Fruit fly (Drosophila melanogaster) whole organism, embryonic: Measurements from ENCODE around the gene CG1142.

Source experiments
- Adf1 ChIP-seq: fragments of 200-800 bp; sonication (Bioruptor generic); IDR thresholded peaks from 2 replicates; pipeline ENCODE4 v1.3.6; 2022; ENCODE audit warnings: missing biosample characterization, missing genetic modification characterization
- CG10366 ChIP-seq: fragments of 200-800 bp; sonication (Bioruptor generic); IDR thresholded peaks from 2 replicates; pipeline ENCODE4 v1.3.6; 2022; ENCODE audit warnings: missing biosample characterization, missing genetic modification characterization
- CG11247 ChIP-seq: fragments of 200-800 bp; sonication (Bioruptor generic); IDR thresholded peaks from 2 replicates; pipeline ENCODE4 v1.3.6; 2022; ENCODE audit warnings: missing biosample characterization, missing genetic modification characterization
- CG12155 ChIP-seq: fragments of 200-800 bp; sonication (Bioruptor generic); optimal IDR thresholded peaks from 3 replicates; lab custom pipeline; 2016; ENCODE audit warnings: missing biosample characterization, missing genetic modification characterization
- CG15011 ChIP-seq: fragments of 200-800 bp; sonication (Bioruptor generic); optimal IDR thresholded peaks from 3 replicates; lab custom pipeline; 2018; ENCODE audit warnings: missing biosample characterization, mild to moderate bottlenecking, missing genetic modification characterization
- CG17328 ChIP-seq: fragments of 200-800 bp; sonication (Bioruptor generic); IDR thresholded peaks from 2 replicates; pipeline ENCODE4 v1.3.6; 2022; ENCODE audit warnings: missing biosample characterization, missing genetic modification characterization
- CG17361 ChIP-seq: fragments of 200-800 bp; sonication (Bioruptor generic); IDR thresholded peaks from 3 replicates; pipeline ENCODE4 v1.3.6; 2022; ENCODE audit warnings: missing biosample characterization, missing genetic modification characterization
- CG31224 ChIP-seq: fragments of 200-800 bp; sonication (Bioruptor generic); IDR thresholded peaks from 2 replicates; pipeline ENCODE4 v1.3.6; 2022; ENCODE audit warnings: missing biosample characterization, missing genetic modification characterization
- CG34376 ChIP-seq: fragments of 200-800 bp; sonication (Bioruptor generic); optimal IDR thresholded peaks from 2 replicates; lab custom pipeline; 2018; ENCODE audit warnings: missing biosample characterization, mild to moderate bottlenecking, missing genetic modification characterization
- CG6254 ChIP-seq: fragments of 200-800 bp; sonication (Bioruptor generic); optimal IDR thresholded peaks from 3 replicates; lab custom pipeline; 2017; ENCODE audit warnings: mild to moderate bottlenecking, missing biosample characterization, missing genetic modification reagents, missing genetic modification characterization
- CG7556 ChIP-seq: fragments of 200-800 bp; sonication (Bioruptor generic); optimal IDR thresholded peaks from 2 replicates; lab custom pipeline; 2017; ENCODE audit warnings: missing biosample characterization, mild to moderate bottlenecking, missing genetic modification characterization
- CoRest ChIP-seq: fragments of 200-800 bp; sonication (Bioruptor generic); optimal IDR thresholded peaks from 3 replicates; lab custom pipeline; 2018; ENCODE audit warnings: missing biosample characterization, mild to moderate bottlenecking, missing genetic modification characterization, moderate library complexity
- Gsc ChIP-seq: fragments of 200-800 bp; sonication (Bioruptor generic); IDR thresholded peaks from 2 replicates; pipeline ENCODE4 v1.3.6; 2022; ENCODE audit warnings: missing biosample characterization, missing genetic modification characterization
- HLH4C ChIP-seq: fragments of 200-800 bp; sonication (Bioruptor generic); IDR thresholded peaks from 3 replicates; pipeline ENCODE4 v1.3.6; 2022; ENCODE audit warnings: missing biosample characterization, missing genetic modification characterization; ENCODE audit not compliant: partially characterized antibody
- Hand ChIP-seq: fragments of 200-800 bp; sonication (Bioruptor generic); optimal IDR thresholded peaks from 2 replicates; lab custom pipeline; 2017; ENCODE audit warnings: mild to moderate bottlenecking, missing biosample characterization, missing genetic modification reagents, missing genetic modification characterization
- Hmr ChIP-seq: fragments of 200-800 bp; sonication (Bioruptor generic); optimal IDR thresholded peaks from 3 replicates; lab custom pipeline; 2017; ENCODE audit warnings: mild to moderate bottlenecking, missing biosample characterization, missing genetic modification reagents, missing genetic modification characterization
- Hr78 ChIP-seq, 2 experiments: fragments of 200-800 bp in 1 of 2; fragments of >200 bp in 1 of 2; sonication (Bioruptor generic) in 1 of 2; optimal IDR thresholded peaks; 2 replicates each; lab custom pipeline; 2017 to 2019; ENCODE audit warnings: missing biosample characterization in 2 of 2, missing genetic modification characterization in 2 of 2, mild to moderate bottlenecking in 1 of 2, moderate library complexity in 1 of 2
- Jarid2 ChIP-seq: fragments of 200-800 bp; sonication (Bioruptor generic); optimal IDR thresholded peaks from 3 replicates; lab custom pipeline; 2017; ENCODE audit warnings: mild to moderate bottlenecking, missing biosample characterization, missing genetic modification reagents, missing genetic modification characterization
- Lhr ChIP-seq: fragments of 200-800 bp; sonication (Bioruptor generic); optimal IDR thresholded peaks from 3 replicates; lab custom pipeline; 2017; ENCODE audit warnings: mild to moderate bottlenecking, missing biosample characterization, missing genetic modification reagents, missing genetic modification characterization
- Meics ChIP-seq: fragments of 200-800 bp; sonication (Bioruptor generic); optimal IDR thresholded peaks from 2 replicates; lab custom pipeline; 2017; ENCODE audit warnings: missing biosample characterization, mild to moderate bottlenecking, missing genetic modification characterization
- PHDP ChIP-seq: fragments of 200-800 bp; sonication (Bioruptor generic); optimal IDR thresholded peaks from 3 replicates; lab custom pipeline; 2018; ENCODE audit warnings: missing biosample characterization, mild to moderate bottlenecking, missing genetic modification characterization, moderate library complexity
- Six4 ChIP-seq: fragments of 200-800 bp; sonication (Bioruptor generic); optimal IDR thresholded peaks from 2 replicates; lab custom pipeline; 2016; ENCODE audit warnings: missing biosample characterization, missing genetic modification characterization
- Sox100B ChIP-seq: fragments of 200-800 bp; sonication (Bioruptor generic); optimal IDR thresholded peaks from 3 replicates; lab custom pipeline; 2018; ENCODE audit warnings: missing biosample characterization, mild to moderate bottlenecking, missing genetic modification characterization
- Vsx1 ChIP-seq: fragments of 200-800 bp; sonication (Bioruptor generic); optimal IDR thresholded peaks from 2 replicates; lab custom pipeline; 2017; ENCODE audit warnings: missing biosample characterization, mild to moderate bottlenecking, missing genetic modification characterization, missing genetic modification reagents
- Xbp1 ChIP-seq: fragments of 200-800 bp; sonication (Bioruptor generic); optimal IDR thresholded peaks from 3 replicates; lab custom pipeline; 2016; ENCODE audit warnings: missing biosample characterization, mild to moderate bottlenecking, missing genetic modification characterization
- btn ChIP-seq: fragments of 200-800 bp; sonication (Bioruptor generic); optimal IDR thresholded peaks from 2 replicates; lab custom pipeline; 2016; ENCODE audit warnings: missing biosample characterization, missing genetic modification characterization
- caup ChIP-seq: fragments of 200-800 bp; sonication (Bioruptor generic); optimal IDR thresholded peaks from 3 replicates; lab custom pipeline; 2017; ENCODE audit warnings: missing biosample characterization, mild to moderate bottlenecking, missing genetic modification characterization, moderate library complexity; ENCODE audit not compliant: severe bottlenecking
- disco-r ChIP-seq: fragments of 200-800 bp; sonication (Bioruptor generic); optimal IDR thresholded peaks from 2 replicates; lab custom pipeline; 2016; ENCODE audit warnings: missing biosample characterization, missing genetic modification characterization
- dm ChIP-seq: fragments of 200-800 bp; sonication (Bioruptor generic); optimal IDR thresholded peaks from 3 replicates; lab custom pipeline; 2016; ENCODE audit warnings: missing biosample characterization, missing genetic modification characterization
- gem ChIP-seq: fragments of 200-800 bp; sonication (Bioruptor generic); optimal IDR thresholded peaks from 2 replicates; lab custom pipeline; 2019; ENCODE audit warnings: missing biosample characterization, mild to moderate bottlenecking, missing genetic modification characterization, moderate library complexity
- grn ChIP-seq: fragments of 200-800 bp; sonication (Bioruptor generic); optimal IDR thresholded peaks from 3 replicates; lab custom pipeline; 2017; ENCODE audit warnings: missing biosample characterization, missing genetic modification characterization
- hth ChIP-seq: fragments of >200 bp; optimal IDR thresholded peaks from 2 replicates; lab custom pipeline; 2017; ENCODE audit warnings: inconsistent platforms
- inv ChIP-seq: fragments of 200-800 bp; sonication (Bioruptor generic); IDR thresholded peaks from 2 replicates; pipeline ENCODE4 v1.3.6; 2022; ENCODE audit warnings: missing biosample characterization, missing genetic modification characterization; ENCODE audit not compliant: partially characterized antibody
- lab ChIP-seq: fragments of 200-800 bp; sonication (Bioruptor generic); optimal IDR thresholded peaks from 3 replicates; lab custom pipeline; 2017; ENCODE audit warnings: missing biosample characterization, missing genetic modification characterization, mild to moderate bottlenecking, moderate library complexity, missing genetic modification reagents
- lilli ChIP-seq: fragments of 200-800 bp; sonication (Bioruptor generic); optimal IDR thresholded peaks from 3 replicates; lab custom pipeline; 2016; ENCODE audit warnings: missing biosample characterization, missing genetic modification characterization
- mirr ChIP-seq: fragments of 200-800 bp; sonication (Bioruptor generic); optimal IDR thresholded peaks from 3 replicates; lab custom pipeline; 2018; ENCODE audit warnings: missing biosample characterization, mild to moderate bottlenecking, missing genetic modification characterization
- org-1 ChIP-seq: fragments of 200-800 bp; sonication (Bioruptor generic); optimal IDR thresholded peaks from 2 replicates; lab custom pipeline; 2017; ENCODE audit warnings: missing biosample characterization, missing genetic modification characterization
- pan ChIP-seq, 4 experiments: fragments of >200 bp in 3 of 4; fragments of 200-800 bp in 1 of 4; sonication (Bioruptor generic) in 1 of 4; optimal IDR thresholded peaks in 3 of 4; IDR thresholded peaks in 1 of 4; 2 replicates each; pipeline versions ENCODE4 v1.3.6 to Lab custom; 2017 to 2022; ENCODE audit warnings: missing biosample characterization in 2 of 4, missing genetic modification characterization in 2 of 4, mixed read lengths in 1 of 4
- pho ChIP-seq: fragments of 200-800 bp; sonication (Bioruptor generic); optimal IDR thresholded peaks from 2 replicates; lab custom pipeline; 2016; ENCODE audit warnings: missing biosample characterization, missing genetic modification characterization
- phol ChIP-seq: fragments of 200-800 bp; sonication (Bioruptor generic); optimal IDR thresholded peaks from 3 replicates; lab custom pipeline; 2018; ENCODE audit warnings: missing biosample characterization, mild to moderate bottlenecking, missing genetic modification characterization, moderate library complexity
- rib ChIP-seq: fragments of 200-800 bp; sonication (Bioruptor generic); IDR thresholded peaks from 2 replicates; pipeline ENCODE4 v1.3.6; 2022; ENCODE audit warnings: missing biosample characterization, missing genetic modification characterization
- salm ChIP-seq: fragments of 200-800 bp; sonication (Bioruptor generic); optimal IDR thresholded peaks from 2 replicates; lab custom pipeline; 2018; ENCODE audit warnings: missing biosample characterization, mild to moderate bottlenecking, missing genetic modification characterization
- schlank ChIP-seq: fragments of 200-800 bp; sonication (Bioruptor generic); optimal IDR thresholded peaks from 2 replicates; lab custom pipeline; 2018; ENCODE audit warnings: missing biosample characterization, mild to moderate bottlenecking, missing genetic modification characterization
- sens ChIP-seq: fragments of 200-800 bp; sonication (Bioruptor generic); peaks from one replicate; lab custom pipeline; 2016; ENCODE audit warnings: missing biosample characterization, missing genetic modification characterization
- sim ChIP-seq: fragments of 200-800 bp; sonication (Bioruptor generic); IDR thresholded peaks from 2 replicates; pipeline ENCODE4 v1.3.6; 2022; ENCODE audit warnings: missing biosample characterization, missing genetic modification characterization
- sob ChIP-seq: fragments of 200-800 bp; sonication (Bioruptor generic); IDR thresholded peaks from 2 replicates; pipeline ENCODE4 v1.3.6; 2022; ENCODE audit warnings: missing biosample characterization, missing genetic modification characterization
- ssp ChIP-seq: fragments of 200-800 bp; sonication (Bioruptor generic); IDR thresholded peaks from 2 replicates; pipeline ENCODE4 v1.3.6; 2022; ENCODE audit warnings: missing biosample characterization, missing genetic modification characterization
- tin ChIP-seq: fragments of 200-800 bp; sonication (Bioruptor generic); optimal IDR thresholded peaks from 3 replicates; lab custom pipeline; 2016; ENCODE audit warnings: missing biosample characterization, missing genetic modification characterization
- tna ChIP-seq: fragments of 200-800 bp; sonication (Bioruptor generic); IDR thresholded peaks from 2 replicates; pipeline ENCODE4 v1.3.6; 2022; ENCODE audit warnings: missing biosample characterization, missing genetic modification characterization; ENCODE audit not compliant: partially characterized antibody
- unc-4 ChIP-seq: fragments of 200-800 bp; sonication (Bioruptor generic); IDR thresholded peaks from 2 replicates; pipeline ENCODE4 v1.3.6; 2022; ENCODE audit warnings: missing biosample characterization, missing genetic modification characterization; ENCODE audit not compliant: partially characterized antibody

CG1142 gene

DNA sequence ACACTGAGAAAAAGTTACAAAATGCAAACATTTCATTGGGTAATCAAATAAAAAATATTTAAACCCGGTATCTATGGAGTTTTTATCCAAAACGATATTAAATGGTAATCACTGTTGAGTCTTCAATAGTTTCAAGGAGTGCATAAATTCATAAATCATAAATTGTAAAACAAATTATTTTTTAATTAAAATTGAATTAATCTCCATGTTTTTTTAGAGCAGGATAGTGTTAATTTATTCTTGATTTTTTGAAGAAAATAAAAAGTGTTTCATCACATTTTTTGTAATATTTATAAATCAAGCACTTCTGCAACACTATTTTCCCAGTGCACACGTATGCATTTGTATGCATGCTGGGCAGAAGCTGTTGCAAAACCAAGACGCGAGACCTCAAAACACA lies 17.3 kb upstream of the CG1142 start (continued):
- TF ChIP-seq CG17328 (GFP tag; lab: Robert Waterston, UW) (peak; percentile 19; the same call in 1 of the 2 replicates), inv (GFP tag; lab: Robert Waterston, UW) (no peak), tna (no peak), hth (lab: Kevin White, UChicago) (no peak), CG34376 (GFP tag; lab: Kevin White, UChicago) (no peak), Jarid2 (no peak), Meics (GFP tag; lab: Kevin White, UChicago) (peak; percentile 44), CG15011 (GFP tag; lab: Kevin White, UChicago) (peak; percentile 1), lab (GFP tag; lab: Kevin White, UChicago) (peak; percentile 4), CoRest (tag; lab: Kevin White, UChicago) (peak; percentile 78), CG7556 (GFP tag; lab: Kevin White, UChicago) (peak; percentile 55), grn (no peak), Hand (GFP tag; lab: Kevin White, UChicago) (no peak), CG17361 (GFP tag; lab: Robert Waterston, UW) (peak; percentile 91), org-1 (GFP tag; lab: Kevin White, UChicago) (peak; percentile 35), phol (tag; lab: Kevin White, UChicago) (peak; percentile 86), Vsx1 (GFP tag; lab: Kevin White, UChicago) (no peak), ssp (GFP tag; lab: Robert Waterston, UW) (peak; percentile 39; the same call in 1 of the 2 replicates), pan (optimal IDR thresholded peaks at IDR 0.05; lab: Kevin White, UChicago) (no peak), pan (GFP tag; optimal IDR thresholded peaks at IDR 0.05 in 1 of 2, IDR thresholded peaks at IDR 0.05 in 1 of 2) (peak in 1 of 2 experiments; percentile 57), PHDP (tag; lab: Kevin White, UChicago) (peak; percentile 56), CG31224 (GFP tag; lab: Robert Waterston, UW) (no peak), Xbp1 (GFP tag; lab: Kevin White, UChicago) (peak; percentile 62), gem (tag; lab: Kevin White, UChicago) (peak; percentile 83), Hmr (no peak), Adf1 (GFP tag; lab: Robert Waterston, UW) (no peak), CG10366 (GFP tag; lab: Robert Waterston, UW) (peak; percentile 49; the same call in 1 of the 2 replicates), Hr78 (GFP tag; optimal IDR thresholded peaks at IDR 0.05; lab: Kevin White, UChicago) (no peak), Sox100B (GFP tag; lab: Kevin White, UChicago) (peak; percentile 89), CG11247 (GFP tag; lab: Robert Waterston, UW) (no peak), sob (GFP tag; lab: Robert Waterston, UW) (no peak), btn (GFP tag; lab: Kevin White, UChicago) (no peak), pho (GFP tag; lab: Kevin White, UChicago) (no peak), tin (GFP tag; lab: Kevin White, UChicago) (peak; percentile 16), sim (no peak), schlank (tag; lab: Kevin White, UChicago) (no peak), caup (GFP tag; lab: Kevin White, UChicago) (no peak), rib (GFP tag; lab: Robert Waterston, UW) (no peak), Six4 (GFP tag; lab: Kevin White, UChicago) (peak; percentile 47), HLH4C (GFP tag; lab: Robert Waterston, UW) (no peak), Lhr (GFP tag; lab: Kevin White, UChicago) (no peak), Gsc (GFP tag; lab: Robert Waterston, UW) (no peak), mirr (GFP tag; lab: Kevin White, UChicago) (no peak), salm (tag; lab: Kevin White, UChicago) (peak; percentile 27), CG12155 (GFP tag; lab: Kevin White, UChicago) (peak; percentile 26), CG6254 (GFP tag; lab: Kevin White, UChicago) (peak; percentile 11), lilli (GFP tag; lab: Kevin White, UChicago) (no peak), unc-4 (GFP tag; lab: Robert Waterston, UW) (no peak), sens (GFP tag; lab: Kevin White, UChicago) (peak; percentile 69), disco-r (no peak), dm (no peak)
